Worm (Caenorhabditis elegans) whole organism, L2 larva: ENCODE data around the gene F01D5.1.

Experiments
- ceh-16 ChIP-seq: fragments of 150-350 bp; optimal IDR thresholded peaks from 2 replicates; lab custom pipeline; 2014; ENCODE audit warnings: missing biosample characterization, missing genetic modification characterization
- ceh-82 ChIP-seq: fragments of 150-350 bp; optimal IDR thresholded peaks from 2 replicates; lab custom pipeline; 2014; ENCODE audit warnings: missing biosample characterization, missing genetic modification characterization
- egl-27 ChIP-seq: sonication (generic microtip); optimal IDR thresholded peaks from 3 replicates; lab custom pipeline; 2017; ENCODE audit warnings: missing biosample characterization, missing genetic modification reagents, missing genetic modification characterization
- elt-3 ChIP-seq: sonication (generic microtip); optimal IDR thresholded peaks from 2 replicates; lab custom pipeline; 2017; ENCODE audit warnings: missing biosample characterization, missing genetic modification characterization
- lin-11 ChIP-seq: fragments of 150-350 bp; sonication (generic microtip); optimal IDR thresholded peaks from 2 replicates; lab custom pipeline; 2014; ENCODE audit warnings: missing biosample characterization, missing genetic modification characterization, inconsistent platforms, mixed read lengths
- lsy-2 ChIP-seq, 2 experiments: fragments of 150-350 bp in 1 of 2; sonication (generic microtip) in 1 of 2; optimal IDR thresholded peaks; 2 replicates each; lab custom pipeline; 2014 to 2017; ENCODE audit warnings: missing biosample characterization in 2 of 2, missing genetic modification characterization in 2 of 2
- nhr-10 ChIP-seq: sonication (generic microtip); optimal IDR thresholded peaks from 2 replicates; lab custom pipeline; 2017; ENCODE audit warnings: missing biosample characterization, missing genetic modification characterization
- nhr-25 ChIP-seq: fragments of 150-350 bp; sonication (generic microtip); optimal IDR thresholded peaks from 3 replicates; lab custom pipeline; 2014; ENCODE audit warnings: missing biosample characterization, missing genetic modification characterization
- peb-1 ChIP-seq: fragments of 150-350 bp; optimal IDR thresholded peaks from 2 replicates; lab custom pipeline; 2014; ENCODE audit warnings: missing biosample characterization, missing genetic modification characterization
- snpc-4 ChIP-seq: fragments of 150-350 bp; optimal IDR thresholded peaks from 2 replicates; lab custom pipeline; 2014; ENCODE audit warnings: missing biosample characterization, missing genetic modification characterization
- unc-39 ChIP-seq: fragments of 150-350 bp; optimal IDR thresholded peaks from 2 replicates; lab custom pipeline; 2014; ENCODE audit warnings: missing biosample characterization, missing genetic modification characterization
- unc-55 ChIP-seq: fragments of 150-350 bp; sonication (generic microtip); optimal IDR thresholded peaks from 3 replicates; lab custom pipeline; 2014; ENCODE audit warnings: missing biosample characterization, missing genetic modification reagents, missing genetic modification characterization
- zag-1 ChIP-seq: fragments of 150-350 bp; optimal IDR thresholded peaks from 2 replicates; lab custom pipeline; 2014; ENCODE audit warnings: missing biosample characterization, missing genetic modification characterization
- ztf-4 ChIP-seq: fragments of 150-350 bp; optimal IDR thresholded peaks from 2 replicates; lab custom pipeline; 2014; ENCODE audit warnings: missing biosample characterization, missing genetic modification characterization

- no peak for TF ChIP-seq ztf-4 (tag; lab: Kevin White, UChicago)
- no peak for TF ChIP-seq lin-11
- no peak for TF ChIP-seq lsy-2 (tag; optimal IDR thresholded peaks at IDR 0.05; lab: Kevin White, UChicago)
- no peak for TF ChIP-seq zag-1 (tag; lab: Kevin White, UChicago)
- TF ChIP-seq nhr-10 (tag; lab: Kevin White, UChicago): no peak
- no peak for TF ChIP-seq unc-55 (GFP tag; lab: Kevin White, UChicago)
- TF ChIP-seq unc-39 (tag; lab: Kevin White, UChicago): no peak
- no peak for TF ChIP-seq snpc-4 (tag; lab: Kevin White, UChicago)
- TF ChIP-seq peb-1 (tag; lab: Kevin White, UChicago): no peak
- no peak for TF ChIP-seq elt-3 (tag; lab: Kevin White, UChicago)
- no peak for TF ChIP-seq egl-27 (tag; lab: Kevin White, UChicago)
- no peak for TF ChIP-seq ceh-16 (tag; lab: Kevin White, UChicago)
- TF ChIP-seq nhr-25: no peak
- TF ChIP-seq ceh-82 (tag; lab: Kevin White, UChicago): no peak
Observed at ce11 chrII:13984551-13984950, 12.8 kb downstream of the F01D5.1 start, which contains the start of gene sre-47.
